Fruit fly (Drosophila melanogaster): ENCODE data around the gene CG7990.

DNA sequence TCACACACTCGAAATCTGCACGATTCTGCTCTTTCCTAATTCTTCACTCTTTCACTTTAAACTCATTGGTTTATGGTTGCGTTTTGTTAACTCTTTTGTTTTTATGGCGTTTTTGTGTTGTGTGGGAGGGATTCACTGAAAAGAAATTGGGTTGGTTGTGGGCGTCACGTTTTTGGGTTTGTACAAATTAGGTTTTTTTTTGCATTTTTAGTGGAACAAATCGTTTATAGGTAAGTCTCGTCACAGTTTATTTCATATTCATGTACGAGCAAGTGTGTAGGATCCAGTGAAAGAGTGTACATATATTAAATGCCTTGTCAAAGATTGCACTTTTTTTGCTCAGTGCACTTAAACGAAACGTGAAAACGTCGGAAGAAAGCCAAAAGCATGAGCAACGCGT lies 37.1 kb downstream of the CG7990 start:
- no peak for TF ChIP-seq Mnt (GFP tag; optimal IDR thresholded peaks at IDR 0.05)
- TF ChIP-seq CG14711 (tag; optimal IDR thresholded peaks at IDR 0.05), result no peak
- TF ChIP-seq cnc (optimal IDR thresholded peaks at IDR 0.05), result no peak
- TF ChIP-seq kay (GFP tag; ENCODE audit: borderline replicate concordance), result no peak
- no peak for TF ChIP-seq CG11617 (GFP tag; optimal IDR thresholded peaks at IDR 0.05)
